Fruit fly (Drosophila melanogaster): ENCODE data around the gene CG7194.

dm6 chr3L:8331414-8331813 lies 27.6 kb upstream of the CG7194 start:
- TF ChIP-seq tll (GFP tag; optimal IDR thresholded peaks at IDR 0.05) (no peak), Taf1 (GFP tag; IDR thresholded peaks at IDR 0.05) (no peak), CG9932 (GFP tag; IDR thresholded peaks at IDR 0.05) (no peak), Mad (GFP tag; optimal IDR thresholded peaks at IDR 0.05) (no peak), Spps (tag; optimal IDR thresholded peaks at IDR 0.05) (no peak)

Data from whole organism, embryonic.